Worm (Caenorhabditis elegans) whole organism, early embryonic: ENCODE results near the gene C09F12.3.

ENCODE experiments used
- ama-1 ChIP-seq: fragments of 150-350 bp; optimal IDR thresholded peaks from 2 replicates; lab custom pipeline; 2014
- ceh-36 ChIP-seq: sonication (generic microtip); optimal IDR thresholded peaks from 2 replicates; lab custom pipeline; 2016; ENCODE audit warnings: missing genetic modification characterization, inconsistent platforms, missing compliant biosample characterization
- ets-7 ChIP-seq: sonication (generic microtip); optimal IDR thresholded peaks from 2 replicates; lab custom pipeline; 2016; ENCODE audit warnings: missing genotype, missing genetic modification characterization, missing compliant biosample characterization
- flt-1 ChIP-seq: fragments of 200-800 bp; sonication (Bioruptor generic); IDR thresholded peaks from 2 replicates; pipeline ENCODE4 v1.3.6; 2022; ENCODE audit warnings: missing genetic modification characterization, missing compliant biosample characterization
- hmg-4 ChIP-seq: fragments of 200-800 bp; sonication (Bioruptor generic); optimal IDR thresholded peaks from 2 replicates; lab custom pipeline; 2018; ENCODE audit warnings: mild to moderate bottlenecking, missing genetic modification characterization, missing compliant biosample characterization
- tbx-11 ChIP-seq: fragments of 200-800 bp; sonication (Bioruptor generic); IDR thresholded peaks from 2 replicates; pipeline ENCODE4 v1.3.6; 2022; ENCODE audit warnings: missing genetic modification characterization, missing compliant biosample characterization
- tra-4 ChIP-seq: sonication (generic microtip); optimal IDR thresholded peaks from 2 replicates; lab custom pipeline; 2017; ENCODE audit warnings: missing genetic modification characterization, missing compliant biosample characterization

- TF ChIP-seq ceh-36 (tag; lab: Kevin White, UChicago) = no peak
- TF ChIP-seq tbx-11 (GFP tag; lab: Robert Waterston, UW) = no peak
- no peak for TF ChIP-seq ets-7 (tag; lab: Kevin White, UChicago)
- TF ChIP-seq ama-1 (lab: Kevin White, UChicago) = no peak
- no peak for TF ChIP-seq flt-1 (GFP tag; lab: Robert Waterston, UW)
- no peak for TF ChIP-seq tra-4 (tag; lab: Kevin White, UChicago)
- no peak for TF ChIP-seq hmg-4 (GFP tag; lab: Kevin White, UChicago)
These were observed 14.1 kb downstream of the C09F12.3 start, which contains the start of gene ldb-1 for ce11 chrX:11028617-11029016.
